Fruit fly (Drosophila melanogaster): Measurements from ENCODE around the gene Nthl1.

Gene Nthl1

DNA sequence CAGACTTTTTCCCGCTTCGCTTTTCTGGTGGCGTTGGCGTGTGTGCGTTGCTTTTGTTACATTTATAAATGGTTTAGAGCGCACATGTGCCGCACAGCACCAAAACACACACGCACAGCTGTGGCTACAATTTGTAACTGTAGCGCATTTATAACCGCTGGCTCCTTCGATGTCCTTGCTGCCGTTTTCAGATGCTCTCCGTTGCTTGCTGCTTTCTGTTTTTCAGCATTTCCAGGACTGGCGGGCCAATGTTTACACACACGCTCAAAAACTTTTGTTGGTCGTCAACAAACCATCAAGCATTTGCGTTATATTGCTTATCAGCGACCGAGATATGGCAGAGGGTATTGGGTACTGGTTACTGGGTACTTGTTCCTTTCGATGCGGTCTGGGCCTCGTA, 41.1 kb upstream of the Nthl1 start:
- no peak for TF ChIP-seq Ets98B (GFP tag; IDR thresholded peaks at IDR 0.05)
- no peak for TF ChIP-seq rn (GFP tag; IDR thresholded peaks at IDR 0.05)
- no peak for TF ChIP-seq CG8159 (tag; optimal IDR thresholded peaks at IDR 0.05)
- no peak for TF ChIP-seq CG34367 (tag; optimal IDR thresholded peaks at IDR 0.05)
- no peak for TF ChIP-seq fd96Ca (GFP tag; IDR thresholded peaks at IDR 0.05)
- TF ChIP-seq Snoo (tag; optimal IDR thresholded peaks at IDR 0.05): no peak
- TF ChIP-seq gl (tag; optimal IDR thresholded peaks at IDR 0.05): no peak

DNA sequence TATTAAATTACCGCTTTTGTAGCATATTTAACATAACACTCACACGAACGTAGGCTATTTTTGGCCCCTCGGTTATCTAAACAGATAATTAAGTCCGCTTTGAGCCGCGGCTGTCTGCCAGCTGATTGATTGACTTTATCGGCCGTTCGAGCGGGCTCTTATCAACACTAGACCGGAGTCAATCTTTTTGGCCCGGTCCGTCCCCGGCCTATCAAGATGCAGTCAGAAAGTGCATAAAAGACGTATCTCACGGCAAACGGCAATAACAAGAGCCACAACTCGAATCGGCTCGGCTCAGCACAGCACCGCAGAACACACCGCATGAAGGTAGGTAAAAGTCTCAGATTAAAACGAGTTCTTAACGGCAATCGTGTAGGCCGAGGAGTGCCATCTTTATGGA, 37.3 kb upstream of the Nthl1 start:
- TF ChIP-seq Pif1B (GFP tag; optimal IDR thresholded peaks at IDR 0.05) (no peak), CG34367 (tag; optimal IDR thresholded peaks at IDR 0.05) (no peak), CG8159 (tag; optimal IDR thresholded peaks at IDR 0.05) (no peak), CG13204 (GFP tag; optimal IDR thresholded peaks at IDR 0.05) (peak; percentile 9), CG14655 (GFP tag; optimal IDR thresholded peaks at IDR 0.05) (no peak), gl (tag; optimal IDR thresholded peaks at IDR 0.05) (peak; percentile 3), CG8301 (tag; optimal IDR thresholded peaks at IDR 0.05) (no peak), Pif1A (GFP tag; optimal IDR thresholded peaks at IDR 0.05) (no peak), Ets98B (GFP tag; IDR thresholded peaks at IDR 0.05) (no peak), rn (GFP tag; IDR thresholded peaks at IDR 0.05) (no peak), CG4496 (GFP tag; IDR thresholded peaks at IDR 0.05) (0 out of 3 replicates have a peak, but pooled peaks have one; percentile 27), CG17806 (tag; optimal IDR thresholded peaks at IDR 0.05) (no peak), CG9948 (tag; optimal IDR thresholded peaks at IDR 0.05) (no peak), fd96Ca (GFP tag; IDR thresholded peaks at IDR 0.05) (no peak), Snoo (tag; optimal IDR thresholded peaks at IDR 0.05) (no peak), CG12605 (GFP tag; IDR thresholded peaks at IDR 0.05) (no peak), CG15710 (tag; optimal IDR thresholded peaks at IDR 0.05) (no peak), CG10348 (GFP tag; IDR thresholded peaks at IDR 0.05) (no peak), EcR (GFP tag; optimal IDR thresholded peaks at IDR 0.05) (peak; percentile 72), CG32121 (GFP tag; IDR thresholded peaks at IDR 0.05) (no peak), D1 (tag; optimal IDR thresholded peaks at IDR 0.05) (no peak)

DNA sequence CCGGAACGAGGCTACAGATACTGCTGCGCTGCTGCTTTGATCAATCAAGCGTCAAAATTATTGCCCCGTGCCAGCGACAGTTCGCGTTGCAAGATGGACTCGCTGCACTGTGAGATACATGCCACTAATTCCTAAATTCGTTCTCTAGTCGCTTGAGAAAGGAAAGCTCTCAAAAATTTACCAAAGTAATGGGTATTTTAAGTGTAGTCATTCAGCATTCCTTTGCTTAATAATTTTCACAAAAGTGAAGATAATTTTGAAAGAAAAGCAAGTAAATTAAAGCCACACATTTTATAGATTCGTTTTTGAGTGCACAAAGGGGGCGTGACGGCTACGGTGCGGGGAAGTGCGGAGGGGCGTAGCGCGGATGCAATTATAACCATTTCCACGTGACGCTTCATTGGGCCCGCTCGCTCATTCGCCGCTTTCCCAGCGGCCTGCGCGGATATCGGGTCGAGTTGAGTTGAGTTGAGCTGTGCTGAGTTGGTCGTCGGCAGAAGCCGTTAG, 32.4 kb upstream of the Nthl1 start:
- TF ChIP-seq CG12605 (GFP tag; IDR thresholded peaks at IDR 0.05): no peak
- no peak for TF ChIP-seq CG15710 (tag; optimal IDR thresholded peaks at IDR 0.05)
- TF ChIP-seq CG8301 (tag; optimal IDR thresholded peaks at IDR 0.05): peak; percentile 29
- TF ChIP-seq CG32121 (GFP tag; IDR thresholded peaks at IDR 0.05): no peak
- no peak for TF ChIP-seq CG4496 (GFP tag; IDR thresholded peaks at IDR 0.05)
- TF ChIP-seq CG8159 (tag; optimal IDR thresholded peaks at IDR 0.05): peak; percentile 2
- no peak for TF ChIP-seq CG9948 (tag; optimal IDR thresholded peaks at IDR 0.05)
- peak; percentile 30 for TF ChIP-seq CG14655 (GFP tag; optimal IDR thresholded peaks at IDR 0.05)
- TF ChIP-seq Ets98B (GFP tag; IDR thresholded peaks at IDR 0.05): peak; percentile 33; the same call in 1 of the 2 replicates
- no peak for TF ChIP-seq EcR (GFP tag; optimal IDR thresholded peaks at IDR 0.05)
- no peak for TF ChIP-seq Pif1B (GFP tag; optimal IDR thresholded peaks at IDR 0.05)
- no peak for TF ChIP-seq CG13204 (GFP tag; optimal IDR thresholded peaks at IDR 0.05)
- TF ChIP-seq D1 (tag; optimal IDR thresholded peaks at IDR 0.05): no peak
- no peak for TF ChIP-seq Snoo (tag; optimal IDR thresholded peaks at IDR 0.05)
- TF ChIP-seq CG17806 (tag; optimal IDR thresholded peaks at IDR 0.05): no peak
- TF ChIP-seq Pif1A (GFP tag; optimal IDR thresholded peaks at IDR 0.05): no peak
- no peak for TF ChIP-seq CG10348 (GFP tag; IDR thresholded peaks at IDR 0.05)
- no peak for TF ChIP-seq fd96Ca (GFP tag; IDR thresholded peaks at IDR 0.05)
- TF ChIP-seq gl (tag; optimal IDR thresholded peaks at IDR 0.05): no peak
- no peak for TF ChIP-seq CG34367 (tag; optimal IDR thresholded peaks at IDR 0.05)
- TF ChIP-seq rn (GFP tag; IDR thresholded peaks at IDR 0.05): no peak

DNA sequence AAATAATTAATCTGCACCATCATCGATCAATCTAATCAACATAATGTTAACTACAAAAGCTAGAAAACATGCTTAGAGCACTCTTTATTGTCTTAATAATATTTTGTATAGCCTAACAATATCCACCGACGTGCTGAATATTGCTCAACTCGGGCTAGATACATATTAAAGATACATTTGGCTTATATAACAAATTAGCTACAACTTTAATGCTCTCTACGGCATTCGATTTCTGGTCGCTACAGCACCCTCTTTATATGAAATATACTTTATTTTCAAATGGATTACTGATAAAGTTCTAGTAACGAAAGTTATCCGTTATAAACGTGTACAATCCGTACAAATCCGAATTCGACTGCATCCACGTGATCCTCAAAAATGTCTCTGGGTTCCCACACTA, 30.3 kb upstream of the Nthl1 start:
- TF ChIP-seq Pif1B (GFP tag; optimal IDR thresholded peaks at IDR 0.05) (no peak), CG9948 (tag; optimal IDR thresholded peaks at IDR 0.05) (no peak)

DNA sequence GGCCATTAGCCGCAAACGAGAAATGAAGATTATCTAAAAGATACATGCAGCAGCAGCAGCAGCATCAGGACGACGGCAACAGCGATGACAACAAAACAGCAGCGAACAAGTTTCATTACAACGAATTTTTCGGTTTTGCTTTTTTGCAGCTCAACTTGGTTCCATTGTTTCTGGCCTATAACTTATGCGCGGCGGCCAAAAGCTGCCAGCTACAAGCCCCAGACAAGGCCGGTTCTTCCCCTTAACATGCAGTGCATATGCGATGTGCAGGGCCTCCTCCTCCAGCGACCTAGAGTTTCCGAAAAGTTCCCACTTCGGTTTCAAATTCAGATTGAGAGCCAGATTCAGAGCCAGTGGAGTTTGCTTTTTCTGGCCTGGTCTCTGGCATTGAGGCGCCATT, 29.6 kb upstream of the Nthl1 start:
- TF ChIP-seq Pif1A (GFP tag; optimal IDR thresholded peaks at IDR 0.05) (no peak), EcR (GFP tag; optimal IDR thresholded peaks at IDR 0.05) (peak; percentile 68), rn (GFP tag; IDR thresholded peaks at IDR 0.05) (no peak), D1 (tag; optimal IDR thresholded peaks at IDR 0.05) (no peak)

DNA sequence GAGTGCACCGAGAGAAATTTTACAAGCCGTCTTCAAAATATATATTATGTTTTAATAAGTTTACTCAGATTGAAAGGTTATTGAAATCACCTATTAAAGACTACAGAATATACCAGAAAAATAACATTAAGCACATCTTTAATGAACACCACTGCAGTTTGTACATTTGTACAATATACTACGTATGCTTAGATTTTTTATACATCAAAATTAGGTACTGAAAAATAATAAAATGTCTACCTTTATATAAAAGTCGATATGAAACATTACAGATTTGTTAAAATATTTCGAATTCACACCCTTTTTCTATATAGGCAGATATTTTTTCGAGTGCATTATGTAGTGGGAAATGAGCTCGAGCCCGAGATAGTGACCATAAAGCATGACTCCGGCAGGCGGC, 29.2 kb upstream of the Nthl1 start:
- TF ChIP-seq CG12605 (GFP tag; IDR thresholded peaks at IDR 0.05) (no peak), CG34367 (tag; optimal IDR thresholded peaks at IDR 0.05) (peak; percentile 57), CG8159 (tag; optimal IDR thresholded peaks at IDR 0.05) (peak; percentile 89), CG8301 (tag; optimal IDR thresholded peaks at IDR 0.05) (peak; percentile 24), Pif1B (GFP tag; optimal IDR thresholded peaks at IDR 0.05) (peak; percentile 21), CG14655 (GFP tag; optimal IDR thresholded peaks at IDR 0.05) (peak; percentile 38), gl (tag; optimal IDR thresholded peaks at IDR 0.05) (peak; percentile 7), CG9948 (tag; optimal IDR thresholded peaks at IDR 0.05) (peak; percentile 76), fd96Ca (GFP tag; IDR thresholded peaks at IDR 0.05) (no peak), CG10348 (GFP tag; IDR thresholded peaks at IDR 0.05) (no peak), Ets98B (GFP tag; IDR thresholded peaks at IDR 0.05) (no peak), CG17806 (tag; optimal IDR thresholded peaks at IDR 0.05) (peak; percentile 77), D1 (tag; optimal IDR thresholded peaks at IDR 0.05) (peak; percentile 62), Snoo (tag; optimal IDR thresholded peaks at IDR 0.05) (peak; percentile 43), CG15710 (tag; optimal IDR thresholded peaks at IDR 0.05) (peak; percentile 71), CG13204 (GFP tag; optimal IDR thresholded peaks at IDR 0.05) (peak; percentile 1), Pif1A (GFP tag; optimal IDR thresholded peaks at IDR 0.05) (peak; percentile 16)

Measured in whole organism, pupa.